Worm (Caenorhabditis elegans) whole organism, mixed stage, embryonic: ENCODE results near the gene mtrr-1.

ENCODE experiments used
- M03D4.4 ChIP-seq: sonication (generic microtip); optimal IDR thresholded peaks from 2 replicates; lab custom pipeline; 2017; ENCODE audit warnings: mild to moderate bottlenecking, missing genetic modification characterization, missing compliant biosample characterization
- blmp-1 ChIP-seq: fragments of 150-350 bp; optimal IDR thresholded peaks from 2 replicates; lab custom pipeline; 2014; ENCODE audit warnings: missing biosample characterization, missing genetic modification characterization
- elt-3 ChIP-seq: fragments of 150-350 bp; optimal IDR thresholded peaks from 2 replicates; lab custom pipeline; 2014; ENCODE audit warnings: missing biosample characterization, missing genetic modification characterization
- flh-1 ChIP-seq: fragments of 200-800 bp; sonication (Bioruptor generic); optimal IDR thresholded peaks from 2 replicates; lab custom pipeline; 2018; ENCODE audit warnings: mild to moderate bottlenecking, missing genetic modification characterization, moderate library complexity, missing compliant biosample characterization
- hlh-1 ChIP-seq: fragments of 150-350 bp; optimal IDR thresholded peaks from 2 replicates; lab custom pipeline; 2014; ENCODE audit warnings: missing biosample characterization, missing genetic modification reagents, missing genetic modification characterization
- lin-13 ChIP-seq: fragments of 150-350 bp; optimal IDR thresholded peaks from 2 replicates; lab custom pipeline; 2014; ENCODE audit warnings: missing biosample characterization, missing genetic modification characterization
- lsy-2 ChIP-seq: fragments of 150-350 bp; optimal IDR thresholded peaks from 2 replicates; lab custom pipeline; 2014; ENCODE audit warnings: missing biosample characterization, missing genetic modification characterization
- nhr-76 ChIP-seq: sonication (generic microtip); optimal IDR thresholded peaks from 2 replicates; lab custom pipeline; 2017; ENCODE audit warnings: missing biosample characterization, missing genetic modification characterization
- pha-4 ChIP-seq: fragments of 150-350 bp; optimal IDR thresholded peaks from 2 replicates; lab custom pipeline; 2018; ENCODE audit warnings: missing biosample characterization, missing genetic modification reagents, missing genetic modification characterization
- snpc-4 ChIP-seq: fragments of 150-350 bp; optimal IDR thresholded peaks from 2 replicates; lab custom pipeline; 2014; ENCODE audit warnings: missing biosample characterization, missing genetic modification characterization
- sptf-1 ChIP-seq: sonication (generic microtip); optimal IDR thresholded peaks from 2 replicates; lab custom pipeline; 2017; ENCODE audit warnings: mild to moderate bottlenecking, missing genetic modification characterization, moderate library complexity, missing compliant biosample characterization
- unc-39 ChIP-seq: fragments of 150-350 bp; optimal IDR thresholded peaks from 2 replicates; lab custom pipeline; 2014; ENCODE audit warnings: missing biosample characterization, missing genetic modification characterization
- unc-62 ChIP-seq: fragments of 150-350 bp; optimal IDR thresholded peaks from 2 replicates; lab custom pipeline; 2014; ENCODE audit warnings: missing biosample characterization, missing genetic modification reagents, missing genetic modification characterization
- ztf-11 ChIP-seq: fragments of 150-350 bp; optimal IDR thresholded peaks from 2 replicates; lab custom pipeline; 2014; ENCODE audit warnings: missing biosample characterization, missing genetic modification characterization

DNA sequence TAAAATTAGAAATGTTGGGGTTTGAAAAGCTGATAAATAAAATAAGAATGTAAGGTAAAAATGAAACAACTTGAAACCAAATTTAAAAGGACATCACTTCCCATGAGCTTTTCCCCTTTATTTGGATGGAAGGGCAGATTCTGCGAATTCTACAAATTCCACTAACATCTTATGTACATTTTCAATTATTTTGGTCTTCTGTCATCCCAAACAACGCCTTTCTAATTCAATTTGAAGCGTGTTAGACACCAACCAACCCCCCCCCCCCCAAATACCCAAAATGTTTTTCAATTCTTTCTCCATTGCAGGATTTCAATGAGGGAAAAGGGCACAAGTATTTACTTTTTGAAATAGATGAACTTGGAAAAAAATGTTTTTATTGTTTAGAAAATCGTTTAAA is 20.1 kb upstream of the mtrr-1 start:
- no peak for TF ChIP-seq snpc-4 (tag; lab: Kevin White, UChicago)
- no peak for TF ChIP-seq unc-62 (GFP tag; lab: Kevin White, UChicago)
- no peak for TF ChIP-seq sptf-1
- TF ChIP-seq hlh-1 (tag; lab: Kevin White, UChicago): no peak
- no peak for TF ChIP-seq nhr-76 (tag; lab: Kevin White, UChicago)
- TF ChIP-seq unc-39 (tag; lab: Kevin White, UChicago): no peak
- TF ChIP-seq elt-3 (tag; lab: Kevin White, UChicago): no peak
- TF ChIP-seq lin-13 (tag; lab: Kevin White, UChicago): no peak
- no peak for TF ChIP-seq flh-1 (GFP tag; lab: Kevin White, UChicago)
- no peak for TF ChIP-seq blmp-1 (tag; lab: Kevin White, UChicago)
- TF ChIP-seq M03D4.4 (tag; lab: Kevin White, UChicago): no peak
- TF ChIP-seq ztf-11 (tag; lab: Kevin White, UChicago): no peak
- TF ChIP-seq lsy-2 (tag; lab: Kevin White, UChicago): no peak
- TF ChIP-seq pha-4 (tag; lab: Kevin White, UChicago): no peak
